Fruit fly (Drosophila melanogaster) whole organism, embryonic: ENCODE measurements around the gene Ror.

Experiments
- BEAF-32 ChIP-seq: fragments of 200-800 bp; sonication (Bioruptor generic); optimal IDR thresholded peaks from 3 replicates; lab custom pipeline; 2017; ENCODE audit warnings: missing biosample characterization, missing genetic modification characterization, mild to moderate bottlenecking, moderate library complexity, missing genetic modification reagents
- Bdp1 ChIP-seq: fragments of 200-800 bp; sonication (Bioruptor generic); optimal IDR thresholded peaks from 3 replicates; lab custom pipeline; 2016; ENCODE audit warnings: missing biosample characterization, missing genetic modification characterization
- BtbVII ChIP-seq: fragments of 200-800 bp; sonication (Bioruptor generic); optimal IDR thresholded peaks from 3 replicates; lab custom pipeline; 2017; ENCODE audit warnings: missing biosample characterization, mild to moderate bottlenecking, missing genetic modification characterization
- CG10462 ChIP-seq: fragments of 200-800 bp; sonication (Bioruptor generic); optimal IDR thresholded peaks from 2 replicates; lab custom pipeline; 2016; ENCODE audit warnings: missing biosample characterization, missing genetic modification characterization
- CG12236 ChIP-seq: fragments of 200-800 bp; sonication (Bioruptor generic); optimal IDR thresholded peaks from 2 replicates; lab custom pipeline; 2016; ENCODE audit warnings: missing biosample characterization, missing genetic modification characterization
- CG13123 ChIP-seq: fragments of 200-800 bp; sonication (Bioruptor generic); optimal IDR thresholded peaks from 2 replicates; lab custom pipeline; 2016; ENCODE audit warnings: missing biosample characterization, missing genetic modification characterization
- CG14860 ChIP-seq: fragments of 200-800 bp; sonication (Bioruptor generic); IDR thresholded peaks from 3 replicates; pipeline ENCODE4 v1.3.6; 2022; ENCODE audit warnings: missing biosample characterization, missing genetic modification characterization; ENCODE audit not compliant: partially characterized antibody
- CG15011 ChIP-seq: fragments of 200-800 bp; sonication (Bioruptor generic); optimal IDR thresholded peaks from 3 replicates; lab custom pipeline; 2018; ENCODE audit warnings: missing biosample characterization, mild to moderate bottlenecking, missing genetic modification characterization
- CG16779 ChIP-seq: fragments of 200-800 bp; sonication (Bioruptor generic); IDR thresholded peaks from 2 replicates; pipeline ENCODE4 v1.3.6; 2022; ENCODE audit warnings: missing biosample characterization, missing genetic modification characterization
- CG17361 ChIP-seq: fragments of 200-800 bp; sonication (Bioruptor generic); IDR thresholded peaks from 3 replicates; pipeline ENCODE4 v1.3.6; 2022; ENCODE audit warnings: missing biosample characterization, missing genetic modification characterization
- CG17829 ChIP-seq: fragments of 200-800 bp; optimal IDR thresholded peaks from 2 replicates; lab custom pipeline; 2019; ENCODE audit warnings: missing biosample characterization, mild to moderate bottlenecking, missing genetic modification characterization, moderate library complexity
- CG2120 ChIP-seq: fragments of 200-800 bp; sonication (Bioruptor generic); optimal IDR thresholded peaks from 3 replicates; lab custom pipeline; 2016; ENCODE audit warnings: missing biosample characterization, missing genetic modification characterization
- CG2129 ChIP-seq: fragments of 200-800 bp; sonication (Bioruptor generic); IDR thresholded peaks from 2 replicates; pipeline ENCODE4 v1.3.6; 2022; ENCODE audit warnings: missing biosample characterization, missing genetic modification characterization; ENCODE audit not compliant: partially characterized antibody
- CG2712 ChIP-seq: fragments of 200-800 bp; optimal IDR thresholded peaks from 3 replicates; lab custom pipeline; 2019; ENCODE audit warnings: missing biosample characterization, mild to moderate bottlenecking, missing genetic modification characterization, moderate library complexity
- CG8290 ChIP-seq, 3 experiments: fragments of 200-800 bp; sonication (Bioruptor generic); optimal IDR thresholded peaks; 2 replicates each; lab custom pipeline; 2016 to 2019; ENCODE audit warnings: missing biosample characterization in 3 of 3, missing genetic modification characterization in 3 of 3, mild to moderate bottlenecking in 2 of 3, moderate library complexity in 1 of 3
- CG9727 ChIP-seq: fragments of 200-800 bp; sonication (Bioruptor generic); optimal IDR thresholded peaks from 3 replicates; lab custom pipeline; 2017; ENCODE audit warnings: missing biosample characterization, mild to moderate bottlenecking, missing genetic modification characterization
- CG9797 ChIP-seq: fragments of 200-800 bp; sonication (Bioruptor generic); optimal IDR thresholded peaks from 3 replicates; lab custom pipeline; 2018; ENCODE audit warnings: missing biosample characterization, mild to moderate bottlenecking, missing genetic modification characterization
- Chrac-16 ChIP-seq: fragments of 200-800 bp; sonication (Bioruptor generic); optimal IDR thresholded peaks from 3 replicates; lab custom pipeline; 2016; ENCODE audit warnings: missing biosample characterization, missing genetic modification characterization
- CkIIα-i1 ChIP-seq: fragments of 200-800 bp; sonication (Bioruptor generic); IDR thresholded peaks from 2 replicates; pipeline ENCODE4 v1.3.6; 2022; ENCODE audit warnings: missing biosample characterization, missing genetic modification characterization
- D ChIP-seq, 2 experiments: fragments of 200-800 bp in 1 of 2; fragments of >200 bp in 1 of 2; sonication (Bioruptor generic) in 1 of 2; optimal IDR thresholded peaks; 2 replicates in 1 of 2; 3 replicates in 1 of 2; lab custom pipeline; 2017; ENCODE audit warnings: mild to moderate bottlenecking in 1 of 2, missing biosample characterization in 1 of 2, missing genetic modification characterization in 1 of 2, missing genetic modification reagents in 1 of 2
- Dll ChIP-seq: fragments of 200-800 bp; sonication (Bioruptor generic); IDR thresholded peaks from 4 replicates; pipeline ENCODE4 v1.3.6; 2022; ENCODE audit warnings: missing biosample characterization, missing genetic modification characterization; ENCODE audit not compliant: partially characterized antibody
- Dp ChIP-seq: fragments of 200-800 bp; sonication (Bioruptor generic); optimal IDR thresholded peaks from 2 replicates; lab custom pipeline; 2018; ENCODE audit warnings: missing biosample characterization, mild to moderate bottlenecking, missing genetic modification characterization, moderate library complexity
- GATAe ChIP-seq: fragments of 200-800 bp; sonication (Bioruptor generic); conservative IDR thresholded peaks from 2 replicates; pipeline ENCODE4 v1.3.6; 2022; ENCODE audit warnings: missing biosample characterization, missing genetic modification characterization
- HLH4C ChIP-seq: fragments of 200-800 bp; sonication (Bioruptor generic); IDR thresholded peaks from 3 replicates; pipeline ENCODE4 v1.3.6; 2022; ENCODE audit warnings: missing biosample characterization, missing genetic modification characterization; ENCODE audit not compliant: partially characterized antibody
- HLH54F ChIP-seq: fragments of 200-800 bp; sonication (Bioruptor generic); optimal IDR thresholded peaks from 3 replicates; lab custom pipeline; 2016; ENCODE audit warnings: missing biosample characterization, missing genetic modification characterization
- Hmr ChIP-seq: fragments of 200-800 bp; sonication (Bioruptor generic); optimal IDR thresholded peaks from 3 replicates; lab custom pipeline; 2017; ENCODE audit warnings: mild to moderate bottlenecking, missing biosample characterization, missing genetic modification reagents, missing genetic modification characterization
- Hr51 ChIP-seq, 2 experiments: fragments of 200-800 bp; sonication (Bioruptor generic); optimal IDR thresholded peaks; 2 replicates in 1 of 2; 3 replicates in 1 of 2; lab custom pipeline; 2016 to 2018; ENCODE audit warnings: missing biosample characterization in 2 of 2, missing genetic modification characterization in 2 of 2, mild to moderate bottlenecking in 1 of 2, moderate library complexity in 1 of 2
- Mad ChIP-seq: fragments of 200-800 bp; sonication (Bioruptor generic); optimal IDR thresholded peaks from 2 replicates; lab custom pipeline; 2016; ENCODE audit warnings: missing biosample characterization, missing genetic modification characterization
- Max ChIP-seq: fragments of 200-800 bp; sonication (Bioruptor generic); optimal IDR thresholded peaks from 2 replicates; lab custom pipeline; 2016; ENCODE audit warnings: missing biosample characterization, mild to moderate bottlenecking, missing genetic modification characterization
- Myb ChIP-seq: fragments of 200-800 bp; sonication (Bioruptor generic); optimal IDR thresholded peaks from 2 replicates; lab custom pipeline; 2016; ENCODE audit warnings: missing biosample characterization, missing genetic modification characterization
- NC2α ChIP-seq: fragments of 200-800 bp; sonication (Bioruptor generic); optimal IDR thresholded peaks from 2 replicates; lab custom pipeline; 2016; ENCODE audit warnings: missing biosample characterization, missing genetic modification characterization
- NFAT ChIP-seq: fragments of 200-800 bp; sonication (Bioruptor generic); IDR thresholded peaks from 2 replicates; pipeline ENCODE4 v1.3.6; 2022; ENCODE audit warnings: missing biosample characterization, missing genetic modification characterization
- Neu2 ChIP-seq: fragments of 200-800 bp; sonication (Bioruptor generic); optimal IDR thresholded peaks from 3 replicates; lab custom pipeline; 2016; ENCODE audit warnings: missing biosample characterization, missing genetic modification characterization, borderline replicate concordance
- Oli ChIP-seq: fragments of 200-800 bp; sonication (Bioruptor generic); optimal IDR thresholded peaks from 2 replicates; lab custom pipeline; 2018; ENCODE audit warnings: missing biosample characterization, mild to moderate bottlenecking, missing genetic modification characterization, moderate library complexity
- Six4 ChIP-seq: fragments of 200-800 bp; sonication (Bioruptor generic); optimal IDR thresholded peaks from 2 replicates; lab custom pipeline; 2016; ENCODE audit warnings: missing biosample characterization, missing genetic modification characterization
- Sry-β ChIP-seq: fragments of 200-800 bp; sonication (Bioruptor generic); optimal IDR thresholded peaks from 2 replicates; lab custom pipeline; 2018; ENCODE audit warnings: missing biosample characterization, mild to moderate bottlenecking, missing genetic modification characterization, moderate library complexity
- bigmax ChIP-seq: fragments of 200-800 bp; sonication (Bioruptor generic); optimal IDR thresholded peaks from 2 replicates; lab custom pipeline; 2018; ENCODE audit warnings: missing biosample characterization, mild to moderate bottlenecking, missing genetic modification characterization
- cas ChIP-seq: fragments of 200-800 bp; sonication (Bioruptor generic); IDR thresholded peaks from 2 replicates; pipeline ENCODE4 v1.3.6; 2022; ENCODE audit warnings: missing biosample characterization, missing genetic modification characterization
- lab ChIP-seq: fragments of 200-800 bp; sonication (Bioruptor generic); optimal IDR thresholded peaks from 3 replicates; lab custom pipeline; 2017; ENCODE audit warnings: missing biosample characterization, missing genetic modification characterization, mild to moderate bottlenecking, moderate library complexity, missing genetic modification reagents
- phol ChIP-seq: fragments of 200-800 bp; sonication (Bioruptor generic); optimal IDR thresholded peaks from 3 replicates; lab custom pipeline; 2018; ENCODE audit warnings: missing biosample characterization, mild to moderate bottlenecking, missing genetic modification characterization, moderate library complexity
- pzg ChIP-seq: fragments of 200-800 bp; sonication (Bioruptor generic); optimal IDR thresholded peaks from 3 replicates; lab custom pipeline; 2018; ENCODE audit warnings: missing biosample characterization, mild to moderate bottlenecking, missing genetic modification characterization, moderate library complexity
- ro ChIP-seq: fragments of 200-800 bp; sonication (Bioruptor generic); IDR thresholded peaks from 2 replicates; pipeline ENCODE4 v1.3.6; 2022; ENCODE audit warnings: missing biosample characterization, missing genetic modification characterization
- sqz ChIP-seq: fragments of 200-800 bp; sonication (Bioruptor generic); optimal IDR thresholded peaks from 3 replicates; lab custom pipeline; 2018; ENCODE audit warnings: missing biosample characterization, mild to moderate bottlenecking, missing genetic modification characterization
- tll ChIP-seq, 2 experiments: fragments of 200-800 bp in 1 of 2; fragments of >200 bp in 1 of 2; sonication (Bioruptor generic) in 1 of 2; optimal IDR thresholded peaks; 2 replicates each; lab custom pipeline; 2017 to 2019; ENCODE audit warnings: missing biosample characterization in 2 of 2, missing genetic modification characterization in 2 of 2, mild to moderate bottlenecking in 1 of 2, moderate library complexity in 1 of 2
- toy ChIP-seq: fragments of 200-800 bp; sonication (Bioruptor generic); IDR thresholded peaks from 2 replicates; pipeline ENCODE4 v1.3.6; 2022; ENCODE audit warnings: missing biosample characterization, missing genetic modification characterization
- twi ChIP-seq: fragments of 200-800 bp; optimal IDR thresholded peaks from 2 replicates; lab custom pipeline; 2019; ENCODE audit warnings: missing biosample characterization, mild to moderate bottlenecking, missing genetic modification characterization, moderate library complexity
- tx ChIP-seq: fragments of 200-800 bp; sonication (Bioruptor generic); optimal IDR thresholded peaks from 2 replicates; lab custom pipeline; 2016; ENCODE audit warnings: missing biosample characterization, missing genetic modification characterization
- vfl ChIP-seq: fragments of 200-800 bp; sonication (Bioruptor generic); optimal IDR thresholded peaks from 2 replicates; lab custom pipeline; 2016; ENCODE audit warnings: missing biosample characterization, missing genetic modification characterization
- zfh1 ChIP-seq: fragments of 200-800 bp; sonication (Bioruptor generic); IDR thresholded peaks from 3 replicates; pipeline ENCODE4 v1.3.6; 2022; ENCODE audit warnings: missing biosample characterization, missing genetic modification characterization

The Ror gene

dm6 chr2L:10230455-10230854 lies 21.2 kb upstream of the Ror start (continued):
- no peak for TF ChIP-seq CG12236
- no peak for TF ChIP-seq Hr51 (GFP tag; optimal IDR thresholded peaks at IDR 0.05; lab: Kevin White, UChicago)
- TF ChIP-seq Dll (GFP tag; lab: Robert Waterston, UW): peak; percentile 54; the same call in 3 of the 4 replicates
- no peak for TF ChIP-seq CG10462 (GFP tag; lab: Kevin White, UChicago)
- peak; percentile 13 for TF ChIP-seq pzg (GFP tag; lab: Kevin White, UChicago)
- 0 out of 3 replicates have a peak, but pooled peaks have one; percentile 35 for TF ChIP-seq CG14860
- no peak for TF ChIP-seq CG15011 (GFP tag; lab: Kevin White, UChicago)
- no peak for TF ChIP-seq Myb
- TF ChIP-seq Neu2 (GFP tag; lab: Kevin White, UChicago): peak; percentile 96
- TF ChIP-seq twi: no peak
- TF ChIP-seq BEAF-32: peak; percentile 62
- no peak for TF ChIP-seq lab (GFP tag; lab: Kevin White, UChicago)
- TF ChIP-seq CG9797 (GFP tag; lab: Kevin White, UChicago): peak; percentile 28
- TF ChIP-seq CG17361 (GFP tag; lab: Robert Waterston, UW): 0 out of 3 replicates have a peak, but pooled peaks have one; percentile 10
- TF ChIP-seq ro (GFP tag; lab: Robert Waterston, UW): no peak
- TF ChIP-seq CG2712 (tag; lab: Kevin White, UChicago): no peak
- TF ChIP-seq HLH4C: peak; percentile 47; the same call in 1 of the 3 replicates
- TF ChIP-seq zfh1 (GFP tag; lab: Robert Waterston, UW): no peak
- no peak for TF ChIP-seq Chrac-16
- no peak for TF ChIP-seq tx (GFP tag; lab: Kevin White, UChicago)
- no peak for TF ChIP-seq CkIIα-i1
- no peak for TF ChIP-seq CG9727 (GFP tag; lab: Kevin White, UChicago)
- TF ChIP-seq Mad: no peak
- TF ChIP-seq NC2α (GFP tag; lab: Kevin White, UChicago): no peak
- TF ChIP-seq CG2120 (GFP tag; lab: Kevin White, UChicago): no peak
- no peak for TF ChIP-seq Dp
- no peak for TF ChIP-seq NFAT (GFP tag; lab: Robert Waterston, UW)
- no peak for TF ChIP-seq tll (GFP tag; optimal IDR thresholded peaks at IDR 0.05; lab: Kevin White, UChicago)
- TF ChIP-seq Bdp1 (GFP tag; lab: Kevin White, UChicago): no peak
- no peak for TF ChIP-seq CG13123 (GFP tag; lab: Kevin White, UChicago)
- no peak for TF ChIP-seq GATAe (GFP tag; lab: Robert Waterston, UW)
- no peak for TF ChIP-seq Sry-β (GFP tag; lab: Kevin White, UChicago)
- TF ChIP-seq CG2129: 0 out of 2 replicates have a peak, but pooled peaks have one; percentile 26
- no peak for TF ChIP-seq cas (GFP tag; lab: Robert Waterston, UW)
- TF ChIP-seq Max (GFP tag; lab: Kevin White, UChicago): no peak
- no peak for TF ChIP-seq CG16779
- no peak for TF ChIP-seq HLH54F (GFP tag; lab: Kevin White, UChicago)
- TF ChIP-seq vfl: no peak
- TF ChIP-seq toy (GFP tag; lab: Robert Waterston, UW): no peak
- TF ChIP-seq CG8290 (GFP tag; optimal IDR thresholded peaks at IDR 0.05; lab: Kevin White, UChicago): peak; percentile 81
- TF ChIP-seq CG8290 (tag; optimal IDR thresholded peaks at IDR 0.05; lab: Kevin White, UChicago): peak; percentile 25 to 72
- peak; percentile 40 for TF ChIP-seq sqz (GFP tag; lab: Kevin White, UChicago)
- TF ChIP-seq Oli (tag; lab: Kevin White, UChicago): no peak
- no peak for TF ChIP-seq CG17829
- no peak for TF ChIP-seq Hmr (GFP tag; lab: Kevin White, UChicago)
- TF ChIP-seq D (optimal IDR thresholded peaks at IDR 0.05; lab: Kevin White, UChicago): no peak
- TF ChIP-seq D (GFP tag; optimal IDR thresholded peaks at IDR 0.05; lab: Kevin White, UChicago): no peak
- TF ChIP-seq bigmax: no peak
- no peak for TF ChIP-seq BtbVII (GFP tag; lab: Kevin White, UChicago)
- TF ChIP-seq Six4 (GFP tag; lab: Kevin White, UChicago): no peak
- peak; percentile 99 for TF ChIP-seq phol (tag; lab: Kevin White, UChicago)
